Fruit fly (Drosophila melanogaster): ENCODE measurements around the gene Lkb1.

Lkb1 gene

dm6 chr3R:13676137-13677086 is at the start of gene Lkb1, which contains the start of gene CG9588 (continued):
- no peak for TF ChIP-seq CG15073 (GFP tag; optimal IDR thresholded peaks at IDR 0.05)
- peak; percentile 53 for TF ChIP-seq CG18599 (GFP tag; optimal IDR thresholded peaks at IDR 0.05)
- TF ChIP-seq CG9932 (GFP tag; IDR thresholded peaks at IDR 0.05) = peak; percentile 73
- TF ChIP-seq Mes4 (GFP tag; optimal IDR thresholded peaks at IDR 0.05) = no peak
- TF ChIP-seq Nf-YC (tag; optimal IDR thresholded peaks at IDR 0.05) = no peak
- no peak for TF ChIP-seq sens-2 (GFP tag; IDR thresholded peaks at IDR 0.05)
- no peak for TF ChIP-seq unc-4 (GFP tag; IDR thresholded peaks at IDR 0.05; ENCODE audit: partially characterized antibody)
- TF ChIP-seq odd (GFP tag; optimal IDR thresholded peaks at IDR 0.05) = no peak
- no peak for TF ChIP-seq crp (GFP tag; optimal IDR thresholded peaks at IDR 0.05)
- TF ChIP-seq aop (GFP tag; IDR thresholded peaks at IDR 0.05) = no peak
- TF ChIP-seq Mad (GFP tag; optimal IDR thresholded peaks at IDR 0.05) = peak; percentile 2
- TF ChIP-seq zfh2 (GFP tag; optimal IDR thresholded peaks at IDR 0.05) = peak; percentile 65
- peak; percentile 61 for TF ChIP-seq CG8924 (tag; optimal IDR thresholded peaks at IDR 0.05)
- TF ChIP-seq CG31224 (GFP tag; IDR thresholded peaks at IDR 0.05) = peak; percentile 48
- peak; percentile 93 for TF ChIP-seq CG7928 (GFP tag; optimal IDR thresholded peaks at IDR 0.05)
- peak; percentile 2 for TF ChIP-seq CG12155 (GFP tag; optimal IDR thresholded peaks at IDR 0.05)
- peak; percentile 67 for TF ChIP-seq ssp (GFP tag; IDR thresholded peaks at IDR 0.05)
- TF ChIP-seq nmo (GFP tag; optimal IDR thresholded peaks at IDR 0.05) = peak; percentile 43
- TF ChIP-seq TFAM (GFP tag; optimal IDR thresholded peaks at IDR 0.05) = no peak
- TF ChIP-seq CG33213 (GFP tag; optimal IDR thresholded peaks at IDR 0.05) = peak; percentile 6
- TF ChIP-seq ab (GFP tag; optimal IDR thresholded peaks at IDR 0.05) = no peak
- TF ChIP-seq klu (GFP tag; IDR thresholded peaks at IDR 0.05) = peak; percentile 25; the same call in 1 of the 2 replicates
- no peak for TF ChIP-seq nerfin-2 (GFP tag; IDR thresholded peaks at IDR 0.05; ENCODE audit: partially characterized antibody)
- no peak for TF ChIP-seq scrt (GFP tag; optimal IDR thresholded peaks at IDR 0.05)
- TF ChIP-seq Ets97D (GFP tag; optimal IDR thresholded peaks at IDR 0.05) = peak; percentile 40
- TF ChIP-seq CG17612 (GFP tag; IDR thresholded peaks at IDR 0.05) = peak; percentile 47; the same call in 1 of the 2 replicates
- TF ChIP-seq stwl (tag; optimal IDR thresholded peaks at IDR 0.05) = peak; percentile 39
- TF ChIP-seq C15 (GFP tag; IDR thresholded peaks at IDR 0.05) = 0 out of 3 replicates have a peak, but pooled peaks have one; percentile 47
- no peak for TF ChIP-seq dimm (GFP tag; IDR thresholded peaks at IDR 0.05)
- no peak for TF ChIP-seq CG10543 (GFP tag; optimal IDR thresholded peaks at IDR 0.05)
- TF ChIP-seq ro (GFP tag; IDR thresholded peaks at IDR 0.05) = peak; percentile 71
- peak; percentile 39 for TF ChIP-seq Atf3 (GFP tag; optimal IDR thresholded peaks at IDR 0.05)
- TF ChIP-seq CG34422 (GFP tag; IDR thresholded peaks at IDR 0.05) = peak; percentile 81
- peak; percentile 45; the same call in 1 of the 2 replicates for TF ChIP-seq CG13287 (GFP tag; IDR thresholded peaks at IDR 0.05; ENCODE audit: partially characterized antibody)
- peak; percentile 71 for TF ChIP-seq lilli (GFP tag; optimal IDR thresholded peaks at IDR 0.05)
- TF ChIP-seq CG15696 (tag; optimal IDR thresholded peaks at IDR 0.05) = no peak
- TF ChIP-seq ATbp (GFP tag; optimal IDR thresholded peaks at IDR 0.05) = no peak
- TF ChIP-seq CG4820 (GFP tag; optimal IDR thresholded peaks at IDR 0.05) = no peak
- no peak for TF ChIP-seq pita (GFP tag; optimal IDR thresholded peaks at IDR 0.05)
- TF ChIP-seq Sox102F (GFP tag; optimal IDR thresholded peaks at IDR 0.05) = peak; percentile 59
- TF ChIP-seq D (optimal IDR thresholded peaks at IDR 0.05) = no peak
- TF ChIP-seq D (GFP tag; optimal IDR thresholded peaks at IDR 0.05) = peak; percentile 54
- peak; percentile 10 for TF ChIP-seq CG33557 (GFP tag; optimal IDR thresholded peaks at IDR 0.05)
- TF ChIP-seq dati (GFP tag; IDR thresholded peaks at IDR 0.05) = peak; percentile 20; the same call in 1 of the 2 replicates
- TF ChIP-seq sisA (GFP tag; IDR thresholded peaks at IDR 0.05) = peak; percentile 87
- peak; percentile 25 for TF ChIP-seq CG6654 (GFP tag; optimal IDR thresholded peaks at IDR 0.05)
- TF ChIP-seq Oaz (GFP tag; IDR thresholded peaks at IDR 0.05) = peak; percentile 56
- peak; percentile 45 for TF ChIP-seq CG13624 (GFP tag; optimal IDR thresholded peaks at IDR 0.05)
- peak; percentile 80 for TF ChIP-seq H2.0 (GFP tag; IDR thresholded peaks at IDR 0.05)

Measured in whole organism, embryonic.